Fruit fly (Drosophila melanogaster): ENCODE data around the gene CG8117.

DNA sequence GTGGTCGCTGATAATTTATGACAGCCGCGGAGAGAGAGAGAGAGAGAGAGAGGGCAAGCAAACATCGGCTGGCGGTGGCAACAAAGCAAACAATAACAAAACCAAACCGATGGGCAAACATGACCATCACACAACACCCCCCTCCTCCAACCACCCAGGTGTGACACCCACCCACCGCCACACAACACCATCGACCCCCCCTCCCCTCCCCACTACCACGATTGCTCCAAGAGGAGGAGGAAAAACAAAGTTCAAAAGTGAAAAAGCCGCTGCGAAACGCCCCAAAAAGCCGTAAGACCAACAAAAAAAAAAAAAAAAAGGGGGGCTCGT lies 24.4 kb upstream of the CG8117 start:
- TF ChIP-seq Hr78 (GFP tag; optimal IDR thresholded peaks at IDR 0.05) (no peak), OdsH (GFP tag; optimal IDR thresholded peaks at IDR 0.05) (no peak), lola (GFP tag; optimal IDR thresholded peaks at IDR 0.05) (no peak), brk (GFP tag; optimal IDR thresholded peaks at IDR 0.05) (no peak), ey (GFP tag; optimal IDR thresholded peaks at IDR 0.05) (no peak), CrebA (GFP tag; optimal IDR thresholded peaks at IDR 0.05; ENCODE audit: borderline replicate concordance) (no peak), woc (GFP tag; optimal IDR thresholded peaks at IDR 0.05) (no peak), HLH106 (tag; optimal IDR thresholded peaks at IDR 0.05) (no peak), Dfd (GFP tag; optimal IDR thresholded peaks at IDR 0.05) (peak; percentile 29), psq (GFP tag; optimal IDR thresholded peaks at IDR 0.05) (no peak), pan (optimal IDR thresholded peaks at IDR 0.05) (no peak)
